Worm (Caenorhabditis elegans) whole organism, L2 larva: ENCODE measurements around the gene mog-3.

Experiments
- F13H6.1 ChIP-seq: sonication (generic microtip); optimal IDR thresholded peaks from 2 replicates; lab custom pipeline; 2016; ENCODE audit warnings: missing genetic modification characterization, missing compliant biosample characterization
- R02D3.7 ChIP-seq: fragments of 150-350 bp; optimal IDR thresholded peaks from 2 replicates; lab custom pipeline; 2014; ENCODE audit warnings: missing biosample characterization, missing genetic modification characterization
- Y55F3AM.14 ChIP-seq: fragments of 200-800 bp; sonication (Bioruptor generic); optimal IDR thresholded peaks from 2 replicates; lab custom pipeline; 2018; ENCODE audit warnings: mild to moderate bottlenecking, missing genetic modification characterization, missing compliant biosample characterization
- alr-1 ChIP-seq: fragments of 150-350 bp; optimal IDR thresholded peaks from 2 replicates; lab custom pipeline; 2014; ENCODE audit warnings: missing biosample characterization, missing genetic modification characterization
- aly-2 ChIP-seq: fragments of 150-350 bp; optimal IDR thresholded peaks from 2 replicates; lab custom pipeline; 2014; ENCODE audit warnings: missing biosample characterization, missing genetic modification characterization
- ama-1 ChIP-seq: fragments of 150-350 bp; optimal IDR thresholded peaks from 2 replicates; lab custom pipeline; 2018; ENCODE audit warnings: inconsistent platforms
- ceh-16 ChIP-seq: fragments of 150-350 bp; optimal IDR thresholded peaks from 2 replicates; lab custom pipeline; 2014; ENCODE audit warnings: missing biosample characterization, missing genetic modification characterization
- ceh-82 ChIP-seq: fragments of 150-350 bp; optimal IDR thresholded peaks from 2 replicates; lab custom pipeline; 2014; ENCODE audit warnings: missing biosample characterization, missing genetic modification characterization
- crh-2 ChIP-seq: sonication (generic microtip); optimal IDR thresholded peaks from 2 replicates; lab custom pipeline; 2017; ENCODE audit warnings: missing biosample characterization, missing genetic modification characterization
- dmd-4 ChIP-seq: sonication (generic microtip); optimal IDR thresholded peaks from 2 replicates; lab custom pipeline; 2017; ENCODE audit warnings: missing biosample characterization, missing genetic modification characterization
- elt-1 ChIP-seq: fragments of 150-350 bp; optimal IDR thresholded peaks from 2 replicates; lab custom pipeline; 2014; ENCODE audit warnings: missing biosample characterization, missing genetic modification characterization
- elt-3 ChIP-seq: sonication (generic microtip); optimal IDR thresholded peaks from 2 replicates; lab custom pipeline; 2017; ENCODE audit warnings: missing biosample characterization, missing genetic modification characterization
- fos-1 ChIP-seq: fragments of 150-350 bp; optimal IDR thresholded peaks from 2 replicates; lab custom pipeline; 2014; ENCODE audit warnings: missing biosample characterization, missing genetic modification characterization
- gmeb-1 ChIP-seq: fragments of 150-350 bp; optimal IDR thresholded peaks from 2 replicates; lab custom pipeline; 2014; ENCODE audit warnings: missing biosample characterization, missing genetic modification characterization
- lin-11 ChIP-seq: fragments of 150-350 bp; sonication (generic microtip); optimal IDR thresholded peaks from 2 replicates; lab custom pipeline; 2014; ENCODE audit warnings: missing biosample characterization, missing genetic modification characterization, inconsistent platforms, mixed read lengths
- lin-39 ChIP-seq: fragments of 150-350 bp; optimal IDR thresholded peaks from 2 replicates; lab custom pipeline; 2014; ENCODE audit warnings: missing biosample characterization, missing genetic modification reagents, missing genetic modification characterization
- lsy-2 ChIP-seq, 2 experiments: fragments of 150-350 bp in 1 of 2; sonication (generic microtip) in 1 of 2; optimal IDR thresholded peaks; 2 replicates each; lab custom pipeline; 2014 to 2017; ENCODE audit warnings: missing biosample characterization in 2 of 2, missing genetic modification characterization in 2 of 2
- mab-5 ChIP-seq: fragments of 150-350 bp; optimal IDR thresholded peaks from 2 replicates; lab custom pipeline; 2014; ENCODE audit warnings: missing biosample characterization, missing genetic modification characterization
- mbf-1 ChIP-seq: sonication (generic microtip); optimal IDR thresholded peaks from 2 replicates; lab custom pipeline; 2017; ENCODE audit warnings: missing biosample characterization, missing genetic modification characterization
- nhr-12 ChIP-seq: fragments of 150-350 bp; optimal IDR thresholded peaks from 2 replicates; lab custom pipeline; 2014; ENCODE audit warnings: missing biosample characterization, missing genetic modification characterization
- nhr-129 ChIP-seq: fragments of 150-350 bp; optimal IDR thresholded peaks from 2 replicates; lab custom pipeline; 2014; ENCODE audit warnings: missing biosample characterization, missing genetic modification characterization
- nhr-237 ChIP-seq: fragments of 150-350 bp; optimal IDR thresholded peaks from 2 replicates; lab custom pipeline; 2014; ENCODE audit warnings: missing biosample characterization, missing genetic modification characterization
- nhr-25 ChIP-seq: fragments of 150-350 bp; sonication (generic microtip); optimal IDR thresholded peaks from 3 replicates; lab custom pipeline; 2014; ENCODE audit warnings: missing biosample characterization, missing genetic modification characterization
- nhr-6 ChIP-seq: fragments of 150-350 bp; optimal IDR thresholded peaks from 2 replicates; lab custom pipeline; 2014; ENCODE audit warnings: missing biosample characterization, missing genetic modification characterization
- nhr-77 ChIP-seq: fragments of 150-350 bp; optimal IDR thresholded peaks from 2 replicates; lab custom pipeline; 2014; ENCODE audit warnings: missing biosample characterization, missing genetic modification characterization
- peb-1 ChIP-seq: fragments of 150-350 bp; optimal IDR thresholded peaks from 2 replicates; lab custom pipeline; 2014; ENCODE audit warnings: missing biosample characterization, missing genetic modification characterization
- sma-3 ChIP-seq: sonication (generic microtip); optimal IDR thresholded peaks from 2 replicates; lab custom pipeline; 2016; ENCODE audit warnings: missing genetic modification reagents, missing genetic modification characterization, missing compliant biosample characterization
- sma-9 ChIP-seq, 2 experiments: fragments of 150-350 bp in 1 of 2; sonication (generic microtip) in 1 of 2; optimal IDR thresholded peaks; 2 replicates each; lab custom pipeline; 2014 to 2016; ENCODE audit warnings: missing genetic modification characterization in 2 of 2, mild to moderate bottlenecking in 1 of 2, missing biosample characterization in 1 of 2, missing compliant biosample characterization in 1 of 2, missing genetic modification reagents in 1 of 2, moderate library complexity in 1 of 2
- snpc-4 ChIP-seq: fragments of 150-350 bp; optimal IDR thresholded peaks from 2 replicates; lab custom pipeline; 2014; ENCODE audit warnings: missing biosample characterization, missing genetic modification characterization
- unc-39 ChIP-seq: fragments of 150-350 bp; optimal IDR thresholded peaks from 2 replicates; lab custom pipeline; 2014; ENCODE audit warnings: missing biosample characterization, missing genetic modification characterization
- unc-55 ChIP-seq: fragments of 150-350 bp; sonication (generic microtip); optimal IDR thresholded peaks from 3 replicates; lab custom pipeline; 2014; ENCODE audit warnings: missing biosample characterization, missing genetic modification reagents, missing genetic modification characterization
- zag-1 ChIP-seq: fragments of 150-350 bp; optimal IDR thresholded peaks from 2 replicates; lab custom pipeline; 2014; ENCODE audit warnings: missing biosample characterization, missing genetic modification characterization
- ztf-1 ChIP-seq: fragments of 200-800 bp; sonication (Bioruptor generic); conservative IDR thresholded peaks from 2 replicates; pipeline ENCODE4 v1.3.6; 2022; ENCODE audit warnings: missing genetic modification characterization, missing compliant biosample characterization
- ztf-11 ChIP-seq: sonication (generic microtip); optimal IDR thresholded peaks from 2 replicates; lab custom pipeline; 2017; ENCODE audit warnings: missing biosample characterization, missing genetic modification characterization
- ztf-4 ChIP-seq: fragments of 150-350 bp; optimal IDR thresholded peaks from 2 replicates; lab custom pipeline; 2014; ENCODE audit warnings: missing biosample characterization, missing genetic modification characterization

The mog-3 gene

ce11 chrIII:5310940-5311339 is 2.5 kb downstream of the mog-3 start, which contains the start of gene pqe-1:
TSS of gene pqe-1 (plus strand) at chrIII:5311240.
- TF ChIP-seq ceh-16 (tag; lab: Kevin White, UChicago) (no peak), lin-11 (no peak), mab-5 (tag; lab: Kevin White, UChicago) (no peak), unc-55 (GFP tag; lab: Kevin White, UChicago) (no peak), nhr-77 (tag; lab: Kevin White, UChicago) (no peak), elt-3 (tag; lab: Kevin White, UChicago) (no peak), ama-1 (lab: Kevin White, UChicago) (no peak), lsy-2 (tag; optimal IDR thresholded peaks at IDR 0.05; lab: Kevin White, UChicago) (no peak), sma-9 (GFP tag; optimal IDR thresholded peaks at IDR 0.05; lab: Kevin White, UChicago) (no peak), sma-9 (tag; optimal IDR thresholded peaks at IDR 0.05; lab: Kevin White, UChicago) (no peak), unc-39 (tag; lab: Kevin White, UChicago) (no peak), R02D3.7 (tag; lab: Kevin White, UChicago) (no peak), elt-1 (tag; lab: Kevin White, UChicago) (no peak), nhr-129 (tag; lab: Kevin White, UChicago) (no peak), ztf-4 (tag; lab: Kevin White, UChicago) (no peak), lin-39 (tag; lab: Kevin White, UChicago) (no peak), ztf-11 (tag; lab: Kevin White, UChicago) (no peak), crh-2 (tag; lab: Kevin White, UChicago) (no peak), snpc-4 (tag; lab: Kevin White, UChicago) (no peak)

- TF ChIP-seq snpc-4 (tag; lab: Kevin White, UChicago) (no peak), crh-2 (tag; lab: Kevin White, UChicago) (peak; percentile 0)
These were observed 10.2 kb downstream of the mog-3 start for ce11 chrIII:5318610-5319009.

- no peak for TF ChIP-seq ztf-4 (tag; lab: Kevin White, UChicago)
- TF ChIP-seq nhr-25 (tag; lab: Kevin White, UChicago) = no peak
- no peak for TF ChIP-seq sma-3
- TF ChIP-seq mab-5 (tag; lab: Kevin White, UChicago) = no peak
- TF ChIP-seq ztf-11 (tag; lab: Kevin White, UChicago) = no peak
- no peak for TF ChIP-seq unc-55 (GFP tag; lab: Kevin White, UChicago)
- TF ChIP-seq fos-1 (tag; lab: Kevin White, UChicago) = no peak
- no peak for TF ChIP-seq Y55F3AM.14 (GFP tag; lab: Kevin White, UChicago)
- TF ChIP-seq peb-1 = no peak
- TF ChIP-seq nhr-129 (tag; lab: Kevin White, UChicago) = no peak
- TF ChIP-seq mbf-1 = no peak
- TF ChIP-seq nhr-237 (tag; lab: Kevin White, UChicago) = no peak
These were observed 13.3 kb downstream of the mog-3 start, which contains the start of gene F52C9.3 for ce11 chrIII:5321661-5322060. TSS of gene F52C9.3 (plus strand) at chrIII:5321885.

ce11 chrIII:5326323-5326722 is 17.9 kb downstream of the mog-3 start, which contains the start of gene sorf-2:
TSS of gene sorf-2 (plus strand) at chrIII:5326623.
- TF ChIP-seq F13H6.1 (no peak), nhr-12 (no peak), ztf-4 (tag; lab: Kevin White, UChicago) (no peak), nhr-25 (tag; lab: Kevin White, UChicago) (no peak), zag-1 (tag; lab: Kevin White, UChicago) (no peak), nhr-77 (tag; lab: Kevin White, UChicago) (no peak)

ce11 chrIII:5329372-5329771 is 21.0 kb downstream of the mog-3 start:
- no peak for TF ChIP-seq ztf-1 (GFP tag; lab: Robert Waterston, UW)
- TF ChIP-seq elt-1 (tag; lab: Kevin White, UChicago) = no peak
- no peak for TF ChIP-seq dmd-4 (tag; lab: Kevin White, UChicago)
- TF ChIP-seq aly-2 = no peak
- TF ChIP-seq nhr-12 = no peak
- no peak for TF ChIP-seq gmeb-1 (tag; lab: Kevin White, UChicago)
- no peak for TF ChIP-seq mab-5 (tag; lab: Kevin White, UChicago)
- no peak for TF ChIP-seq fos-1 (tag; lab: Kevin White, UChicago)
- TF ChIP-seq elt-3 (tag; lab: Kevin White, UChicago) = no peak
- TF ChIP-seq nhr-6 = no peak
- TF ChIP-seq alr-1 (tag; lab: Kevin White, UChicago) = no peak
- no peak for TF ChIP-seq ceh-82 (tag; lab: Kevin White, UChicago)
- no peak for TF ChIP-seq nhr-77 (tag; lab: Kevin White, UChicago)
- no peak for TF ChIP-seq nhr-237 (tag; lab: Kevin White, UChicago)
